In the genomic region with DNA sequence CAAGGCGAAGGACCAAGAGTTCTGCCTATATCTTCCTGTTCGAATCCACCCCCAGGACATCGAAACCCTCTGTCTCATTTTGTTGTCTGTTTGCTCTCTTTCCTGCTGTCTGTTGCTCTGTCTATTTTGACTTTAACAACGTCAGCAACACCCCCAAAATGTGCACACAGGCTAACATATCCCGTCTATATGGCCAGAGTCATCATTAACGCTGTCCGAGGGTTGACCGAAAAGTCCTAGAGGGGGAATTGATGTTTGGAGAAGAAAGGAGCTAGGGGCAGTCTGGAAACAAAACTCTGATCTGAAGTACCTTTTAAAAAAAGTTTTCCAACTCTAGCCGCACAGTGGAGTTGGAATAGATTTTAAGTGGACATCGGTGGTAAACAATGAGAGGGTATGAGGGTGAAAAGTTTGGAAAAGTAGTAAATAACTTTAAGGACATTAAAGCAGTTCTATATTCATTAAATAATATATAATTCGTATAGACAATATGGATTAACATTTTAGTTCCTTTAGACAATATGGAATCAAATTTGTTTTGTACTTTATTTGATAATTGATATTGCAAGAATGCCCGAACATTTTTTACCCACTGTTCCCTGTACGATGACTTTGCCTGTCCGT, we compare ENCODE assay signal across 1 fruit fly cellular context.
TF ChIP-seq lines count a peak whose summit lies in the region.

No protein-coding gene starts in this region.

TF ChIP-seq in whole organism, embryonic, 481 proteins besides CTCF, POLR2A, EP300 and RAD21 (continued from another document):
- TF ChIP-seq CG18262 (tag; optimal IDR thresholded peaks at IDR 0.05; lab: Kevin White, UChicago) (peak; percentile 55), sisA (GFP tag; IDR thresholded peaks at IDR 0.05; lab: Robert Waterston, UW) (no peak), inv (GFP tag; IDR thresholded peaks at IDR 0.05; lab: Robert Waterston, UW; ENCODE audit: partially characterized antibody) (no peak), CG18011 (GFP tag; optimal IDR thresholded peaks at IDR 0.05; lab: Kevin White, UChicago) (no peak), CG42726 (GFP tag; IDR thresholded peaks at IDR 0.05; lab: Robert Waterston, UW; ENCODE audit: partially characterized antibody) (no peak), row (GFP tag; IDR thresholded peaks at IDR 0.05; lab: Robert Waterston, UW) (0 out of 3 replicates have a peak, but pooled peaks have one; percentile 17), CG8388 (GFP tag; optimal IDR thresholded peaks at IDR 0.05; lab: Kevin White, UChicago) (no peak), Sox100B (GFP tag; optimal IDR thresholded peaks at IDR 0.05; lab: Kevin White, UChicago) (no peak), CG4360 (GFP tag; IDR thresholded peaks at IDR 0.05; lab: Robert Waterston, UW) (peak; percentile 25; the same call in 1 of the 2 replicates)
